Fruit fly (Drosophila melanogaster): ENCODE measurements around the gene CG13999.

The CG13999 gene

dm6 chr2L:5972005-5972404, 15.7 kb upstream of the CG13999 start (continued):
- no peak for TF ChIP-seq Sry-δ (GFP tag; optimal IDR thresholded peaks at IDR 0.05)
- no peak for TF ChIP-seq pfk (GFP tag; optimal IDR thresholded peaks at IDR 0.05)
- TF ChIP-seq Six4 (GFP tag; optimal IDR thresholded peaks at IDR 0.05) = no peak
- TF ChIP-seq Dll (GFP tag; IDR thresholded peaks at IDR 0.05; ENCODE audit: partially characterized antibody) = no peak
- TF ChIP-seq cato (GFP tag; optimal IDR thresholded peaks at IDR 0.05; ENCODE audit: borderline replicate concordance) = no peak
- TF ChIP-seq CG12236 (GFP tag; optimal IDR thresholded peaks at IDR 0.05) = no peak
- no peak for TF ChIP-seq ase (GFP tag; IDR thresholded peaks at IDR 0.05)
- no peak for TF ChIP-seq Jarid2 (GFP tag; optimal IDR thresholded peaks at IDR 0.05)
- no peak for TF ChIP-seq CG10565 (GFP tag; optimal IDR thresholded peaks at IDR 0.05)
- TF ChIP-seq Mes4 (GFP tag; optimal IDR thresholded peaks at IDR 0.05) = no peak
- no peak for TF ChIP-seq CG4404 (GFP tag; IDR thresholded peaks at IDR 0.05)
- TF ChIP-seq mirr (GFP tag; optimal IDR thresholded peaks at IDR 0.05) = no peak
- TF ChIP-seq Rfx (GFP tag; IDR thresholded peaks at IDR 0.05) = peak; percentile 81
- no peak for TF ChIP-seq CG17186 (GFP tag; optimal IDR thresholded peaks at IDR 0.05)
- TF ChIP-seq sc (optimal IDR thresholded peaks at IDR 0.05) = no peak
- TF ChIP-seq sc (GFP tag; optimal IDR thresholded peaks at IDR 0.05) = no peak
- TF ChIP-seq CG11696 (GFP tag; IDR thresholded peaks at IDR 0.05) = peak; percentile 53; the same call in 1 of the 2 replicates
- no peak for TF ChIP-seq ato (GFP tag; IDR thresholded peaks at IDR 0.05; ENCODE audit: partially characterized antibody)
- peak; percentile 37 for TF ChIP-seq Oli (tag; optimal IDR thresholded peaks at IDR 0.05)
- no peak for TF ChIP-seq Oaz (GFP tag; IDR thresholded peaks at IDR 0.05)
- TF ChIP-seq Eip74EF (GFP tag; optimal IDR thresholded peaks at IDR 0.05) = no peak
- TF ChIP-seq maf-S (GFP tag; optimal IDR thresholded peaks at IDR 0.05) = no peak
- TF ChIP-seq gfzf (GFP tag; optimal IDR thresholded peaks at IDR 0.05) = no peak
- TF ChIP-seq HLHmδ (GFP tag; optimal IDR thresholded peaks at IDR 0.05) = no peak
- TF ChIP-seq CG11398 (GFP tag; optimal IDR thresholded peaks at IDR 0.05) = no peak
- no peak for TF ChIP-seq CG2202 (tag; optimal IDR thresholded peaks at IDR 0.05)
- peak; percentile 34; the same call in 1 of the 4 replicates for TF ChIP-seq Gug (GFP tag; IDR thresholded peaks at IDR 0.05)
- TF ChIP-seq Rx (GFP tag; IDR thresholded peaks at IDR 0.05) = no peak
- no peak for TF ChIP-seq CG8765 (GFP tag; IDR thresholded peaks at IDR 0.05)
- no peak for TF ChIP-seq wek (GFP tag; optimal IDR thresholded peaks at IDR 0.05)
- no peak for TF ChIP-seq CG6854 (GFP tag; optimal IDR thresholded peaks at IDR 0.05)
- no peak for TF ChIP-seq Asciz (GFP tag; optimal IDR thresholded peaks at IDR 0.05)
- TF ChIP-seq Dip2 (GFP tag; IDR thresholded peaks at IDR 0.05) = no peak
- no peak for TF ChIP-seq CG14050 (GFP tag; IDR thresholded peaks at IDR 0.05)
- TF ChIP-seq CG5953 (GFP tag; IDR thresholded peaks at IDR 0.05) = no peak
- TF ChIP-seq eyg (GFP tag; optimal IDR thresholded peaks at IDR 0.05) = no peak
- TF ChIP-seq mam (GFP tag; optimal IDR thresholded peaks at IDR 0.05) = no peak
- TF ChIP-seq chm (GFP tag; IDR thresholded peaks at IDR 0.05) = peak; percentile 73
- TF ChIP-seq ERR (GFP tag; optimal IDR thresholded peaks at IDR 0.05) = no peak
- TF ChIP-seq CG9876 (GFP tag; optimal IDR thresholded peaks at IDR 0.05) = no peak
- TF ChIP-seq salm (tag; optimal IDR thresholded peaks at IDR 0.05) = no peak
- TF ChIP-seq CG42726 (GFP tag; IDR thresholded peaks at IDR 0.05; ENCODE audit: partially characterized antibody) = no peak
- no peak for TF ChIP-seq Side (GFP tag; optimal IDR thresholded peaks at IDR 0.05)
- no peak for TF ChIP-seq Drgx (GFP tag; IDR thresholded peaks at IDR 0.05)
- TF ChIP-seq ems (GFP tag; optimal IDR thresholded peaks at IDR 0.05) = peak; percentile 50
- no peak for TF ChIP-seq CG8359 (GFP tag; optimal IDR thresholded peaks at IDR 0.05; ENCODE audit: borderline replicate concordance)
- no peak; the same call in none of the 2 replicates for TF ChIP-seq CG31441 (GFP tag; IDR thresholded peaks at IDR 0.05)
- TF ChIP-seq Dp (GFP tag; optimal IDR thresholded peaks at IDR 0.05) = no peak
- TF ChIP-seq CHES-1-like (GFP tag; optimal IDR thresholded peaks at IDR 0.05) = no peak
- no peak for TF ChIP-seq Nf-YB (GFP tag; optimal IDR thresholded peaks at IDR 0.05)
- TF ChIP-seq disco-r (GFP tag; optimal IDR thresholded peaks at IDR 0.05) = no peak
- peak; percentile 34 for TF ChIP-seq D19A (tag; optimal IDR thresholded peaks at IDR 0.05)
